Fruit fly (Drosophila melanogaster): Measurements from ENCODE around the gene CG2701.

Gene CG2701

dm6 chrX:2703693-2704092 is 16.4 kb downstream of the CG2701 start, which contains the start of gene Ugalt (continued):
- peak; percentile 93 for TF ChIP-seq z (GFP tag; IDR thresholded peaks at IDR 0.05)
- TF ChIP-seq CG4820 (GFP tag; optimal IDR thresholded peaks at IDR 0.05), result peak; percentile 100
- TF ChIP-seq CG12104 (GFP tag; optimal IDR thresholded peaks at IDR 0.05), result peak; percentile 100
- TF ChIP-seq bigmax (GFP tag; optimal IDR thresholded peaks at IDR 0.05), result peak; percentile 94
- TF ChIP-seq Fer2 (tag; optimal IDR thresholded peaks at IDR 0.05), result peak; percentile 100
- peak; percentile 100 for TF ChIP-seq pum (GFP tag; optimal IDR thresholded peaks at IDR 0.05)
- TF ChIP-seq CG9797 (GFP tag; optimal IDR thresholded peaks at IDR 0.05), result peak; percentile 96
- peak; percentile 100 for TF ChIP-seq CG1647 (GFP tag; optimal IDR thresholded peaks at IDR 0.05)
- peak; percentile 100 for TF ChIP-seq Xbp1 (GFP tag; optimal IDR thresholded peaks at IDR 0.05)
- TF ChIP-seq CG12236 (GFP tag; optimal IDR thresholded peaks at IDR 0.05), result peak; percentile 100
- TF ChIP-seq h (optimal IDR thresholded peaks at IDR 0.05), result no peak
- peak; percentile 100 for TF ChIP-seq Nf-YA (GFP tag; IDR thresholded peaks at IDR 0.05)
- TF ChIP-seq ems (GFP tag; optimal IDR thresholded peaks at IDR 0.05), result peak; percentile 100
- TF ChIP-seq Dll (GFP tag; IDR thresholded peaks at IDR 0.05; ENCODE audit: partially characterized antibody), result 0 out of 4 replicates have a peak, but pooled peaks have one; percentile 24
- TF ChIP-seq CG11560 (tag; IDR thresholded peaks at IDR 0.05), result peak; percentile 98
- TF ChIP-seq CG16779 (GFP tag; IDR thresholded peaks at IDR 0.05), result peak; percentile 100
- TF ChIP-seq eyg (GFP tag; optimal IDR thresholded peaks at IDR 0.05), result peak; percentile 100
- peak; percentile 100 for TF ChIP-seq CG8765 (GFP tag; IDR thresholded peaks at IDR 0.05)
- peak; percentile 100 for TF ChIP-seq grau (tag; optimal IDR thresholded peaks at IDR 0.05)
- peak; percentile 100 for TF ChIP-seq Hr3 (GFP tag; optimal IDR thresholded peaks at IDR 0.05)
- peak; percentile 100 for TF ChIP-seq CG12659 (GFP tag; optimal IDR thresholded peaks at IDR 0.05)
- peak; percentile 100 for TF ChIP-seq maf-S (GFP tag; optimal IDR thresholded peaks at IDR 0.05)
- peak; percentile 100 for TF ChIP-seq gro (GFP tag; optimal IDR thresholded peaks at IDR 0.05)
- TF ChIP-seq Ets97D (GFP tag; optimal IDR thresholded peaks at IDR 0.05), result peak; percentile 98
- TF ChIP-seq tna (GFP tag; IDR thresholded peaks at IDR 0.05; ENCODE audit: partially characterized antibody), result no peak
- peak; percentile 100 for TF ChIP-seq NfI (GFP tag; optimal IDR thresholded peaks at IDR 0.05)
- TF ChIP-seq sqz (GFP tag; optimal IDR thresholded peaks at IDR 0.05), result peak; percentile 100
- TF ChIP-seq corto (GFP tag; optimal IDR thresholded peaks at IDR 0.05), result peak; percentile 100
- TF ChIP-seq CG16813 (GFP tag; IDR thresholded peaks at IDR 0.05; ENCODE audit: partially characterized antibody), result no peak
- peak; percentile 100 for TF ChIP-seq CG3065 (GFP tag; optimal IDR thresholded peaks at IDR 0.05)
- peak; percentile 100 for TF ChIP-seq cas (GFP tag; IDR thresholded peaks at IDR 0.05)
- TF ChIP-seq tx (GFP tag; optimal IDR thresholded peaks at IDR 0.05), result peak; percentile 100
- peak; percentile 99 for TF ChIP-seq Vsx1 (GFP tag; optimal IDR thresholded peaks at IDR 0.05)
- TF ChIP-seq CG32767 (GFP tag; IDR thresholded peaks at IDR 0.05), result peak; percentile 100
- peak; percentile 98 for TF ChIP-seq HLHmδ (GFP tag; optimal IDR thresholded peaks at IDR 0.05)
- peak; percentile 100 for TF ChIP-seq CG7786 (GFP tag; optimal IDR thresholded peaks at IDR 0.05)
- TF ChIP-seq CG34224 (GFP tag; IDR thresholded peaks at IDR 0.05; ENCODE audit: partially characterized antibody), result no peak
- TF ChIP-seq zf30C (GFP tag; optimal IDR thresholded peaks at IDR 0.05), result peak; percentile 57
- peak; percentile 100 for TF ChIP-seq tup (GFP tag; optimal IDR thresholded peaks at IDR 0.05)
- TF ChIP-seq Blimp-1 (GFP tag; optimal IDR thresholded peaks at IDR 0.05), result peak; percentile 100
- peak; percentile 100 for TF ChIP-seq CG18599 (GFP tag; optimal IDR thresholded peaks at IDR 0.05)
- TF ChIP-seq CG6813 (GFP tag; optimal IDR thresholded peaks at IDR 0.05), result peak; percentile 100
- peak; percentile 100 for TF ChIP-seq jumu (GFP tag; optimal IDR thresholded peaks at IDR 0.05)
- TF ChIP-seq CG11093 (GFP tag; IDR thresholded peaks at IDR 0.05), result peak; percentile 100
- peak; percentile 100 for TF ChIP-seq CG9215 (GFP tag; IDR thresholded peaks at IDR 0.05)
- peak; percentile 98 for TF ChIP-seq CG17186 (GFP tag; optimal IDR thresholded peaks at IDR 0.05)
- peak; percentile 100 for TF ChIP-seq vvl (GFP tag; IDR thresholded peaks at IDR 0.05)
- TF ChIP-seq slou (GFP tag; optimal IDR thresholded peaks at IDR 0.05), result peak; percentile 100
- peak; percentile 100 for TF ChIP-seq CG8290 (GFP tag; optimal IDR thresholded peaks at IDR 0.05)
- peak; percentile 98 to 100 for TF ChIP-seq CG8290 (tag; optimal IDR thresholded peaks at IDR 0.05)
- peak; percentile 97 for TF ChIP-seq crol (GFP tag; IDR thresholded peaks at IDR 0.05)
- TF ChIP-seq CG11695 (GFP tag; IDR thresholded peaks at IDR 0.05), result peak; percentile 100

Measured in whole organism, embryonic.